Worm (Caenorhabditis elegans): ENCODE results near the gene srv-5.

DNA sequence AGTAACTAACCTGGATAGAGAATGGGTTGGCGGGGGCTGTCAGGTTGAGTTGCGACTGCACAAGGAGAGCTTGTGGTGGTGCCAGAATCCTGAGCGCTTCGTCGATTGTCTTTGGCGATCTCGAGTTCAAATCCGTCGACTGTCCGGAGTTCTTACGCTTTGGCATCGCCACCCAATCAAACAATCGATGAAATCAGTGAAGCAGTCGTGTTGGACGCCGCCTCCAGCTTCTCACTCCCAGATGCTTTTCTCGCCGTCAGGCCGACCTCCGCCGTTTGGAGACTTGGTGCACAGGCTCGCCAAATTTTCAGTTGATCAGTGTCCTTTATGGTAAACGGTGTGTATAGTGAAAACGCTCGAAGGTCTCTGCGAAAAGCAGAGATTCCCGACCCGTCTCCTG is 35.3 kb upstream of the srv-5 start, which contains the start of the genes F20B6.10 and hpk-1:
- TF ChIP-seq nhr-232 (tag; optimal IDR thresholded peaks at IDR 0.05) (no peak), pha-4 (tag; optimal IDR thresholded peaks at IDR 0.05) (no peak), elt-2 (tag; optimal IDR thresholded peaks at IDR 0.05) (no peak)
